Worm (Caenorhabditis elegans): ENCODE measurements around the gene cpna-5.

DNA sequence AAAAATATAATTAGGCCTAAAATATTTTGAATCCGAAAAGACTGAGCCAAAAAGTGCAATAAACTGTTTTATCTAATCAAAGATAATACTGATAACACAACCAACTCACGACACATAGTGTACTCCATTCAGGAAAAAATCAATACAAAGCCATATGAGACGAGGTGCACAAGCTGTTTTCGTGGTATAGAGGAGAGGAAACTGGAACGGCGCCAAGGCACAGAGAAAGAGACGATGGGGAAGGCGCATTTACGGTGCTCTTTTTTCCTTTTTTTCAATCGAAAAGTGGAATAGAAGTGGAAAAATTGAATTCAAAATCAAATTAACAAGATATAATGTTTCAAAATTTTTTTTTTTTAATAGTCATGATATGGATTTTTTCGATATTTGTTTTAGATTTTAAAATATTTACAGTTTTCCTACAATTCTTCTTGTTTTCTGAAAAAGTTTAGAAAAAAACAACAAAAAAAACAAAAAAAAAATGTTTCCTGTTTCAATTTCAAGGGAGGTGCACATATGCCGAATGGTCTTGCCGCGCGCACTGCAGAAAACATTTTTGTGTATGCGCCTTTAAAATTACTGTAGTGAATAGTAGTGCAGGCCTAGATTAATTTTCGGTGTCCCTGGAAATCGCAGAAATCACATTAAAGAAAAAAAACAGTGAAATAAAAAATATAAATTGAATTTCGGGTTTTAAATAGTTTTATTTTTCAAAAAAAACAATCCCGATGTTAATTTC lies 40.2 kb upstream of the cpna-5 start, which contains the start of gene B0228.7:
- TF ChIP-seq flt-1 (GFP tag; IDR thresholded peaks at IDR 0.05), result no peak
- no peak for TF ChIP-seq ama-1 (optimal IDR thresholded peaks at IDR 0.05)
- TF ChIP-seq tra-4 (tag; optimal IDR thresholded peaks at IDR 0.05), result no peak
- TF ChIP-seq sea-1 (GFP tag; conservative IDR thresholded peaks at IDR 0.05), result no peak
- TF ChIP-seq scrt-1 (GFP tag; IDR thresholded peaks at IDR 0.05), result no peak
- TF ChIP-seq F13C5.2 (tag; optimal IDR thresholded peaks at IDR 0.05), result no peak
- no peak for TF ChIP-seq hnd-1 (tag; optimal IDR thresholded peaks at IDR 0.05)
- TF ChIP-seq aly-1 (tag; optimal IDR thresholded peaks at IDR 0.05), result no peak
- no peak for TF ChIP-seq hmg-4 (GFP tag; optimal IDR thresholded peaks at IDR 0.05)
- TF ChIP-seq ceh-13 (GFP tag; optimal IDR thresholded peaks at IDR 0.05), result no peak
- no peak for TF ChIP-seq pes-1 (GFP tag; IDR thresholded peaks at IDR 0.05)
- TF ChIP-seq ceh-36 (tag; optimal IDR thresholded peaks at IDR 0.05), result no peak
- TF ChIP-seq tbx-37 (GFP tag; conservative IDR thresholded peaks at IDR 0.05), result no peak
